Worm (Caenorhabditis elegans) whole organism, L1 larva: ENCODE measurements around the gene T16G12.13.

Experiments used
- C04F5.9 ChIP-seq: sonication (generic microtip); optimal IDR thresholded peaks from 2 replicates; lab custom pipeline; 2016; ENCODE audit warnings: missing genetic modification characterization, missing compliant biosample characterization
- C16A3.4 ChIP-seq: fragments of 150-350 bp; optimal IDR thresholded peaks from 2 replicates; lab custom pipeline; 2014; ENCODE audit warnings: missing biosample characterization, missing genetic modification characterization
- Y116A8C.19 ChIP-seq: sonication (generic microtip); optimal IDR thresholded peaks from 2 replicates; lab custom pipeline; 2016; ENCODE audit warnings: missing compliant biosample characterization, missing genetic modification characterization, borderline replicate concordance
- alr-1 ChIP-seq: fragments of 200-800 bp; sonication (Bioruptor generic); optimal IDR thresholded peaks from 2 replicates; lab custom pipeline; 2018; ENCODE audit warnings: borderline replicate concordance, mild to moderate bottlenecking, missing genetic modification characterization, missing compliant biosample characterization
- aly-2 ChIP-seq: fragments of 150-350 bp; optimal IDR thresholded peaks from 2 replicates; lab custom pipeline; 2014; ENCODE audit warnings: missing biosample characterization, missing genetic modification characterization
- ama-1 ChIP-seq: fragments of 150-350 bp; optimal IDR thresholded peaks from 2 replicates; lab custom pipeline; 2014
- blmp-1 ChIP-seq: fragments of 150-350 bp; optimal IDR thresholded peaks from 2 replicates; lab custom pipeline; 2014; ENCODE audit warnings: missing biosample characterization, missing genetic modification characterization
- ceh-8 ChIP-seq: fragments of 200-800 bp; sonication (Bioruptor generic); optimal IDR thresholded peaks from 2 replicates; lab custom pipeline; 2018; ENCODE audit warnings: mild to moderate bottlenecking, missing genetic modification characterization, moderate library complexity, missing compliant biosample characterization
- ceh-90 ChIP-seq: sonication (generic microtip); optimal IDR thresholded peaks from 2 replicates; lab custom pipeline; 2016; ENCODE audit warnings: missing genetic modification characterization, missing compliant biosample characterization
- ces-1 ChIP-seq: fragments of 150-350 bp; optimal IDR thresholded peaks from 2 replicates; lab custom pipeline; 2014; ENCODE audit warnings: missing biosample characterization, missing genetic modification reagents, missing genetic modification characterization
- dsc-1 ChIP-seq: sonication (generic microtip); optimal IDR thresholded peaks from 2 replicates; lab custom pipeline; 2016; ENCODE audit warnings: mild to moderate bottlenecking, missing genetic modification characterization, missing compliant biosample characterization
- efl-3 ChIP-seq: fragments of 200-800 bp; sonication (Bioruptor generic); optimal IDR thresholded peaks from 2 replicates; lab custom pipeline; 2018; ENCODE audit warnings: mild to moderate bottlenecking, missing genetic modification characterization, missing compliant biosample characterization
- egl-13 ChIP-seq: sonication (generic microtip); optimal IDR thresholded peaks from 2 replicates; lab custom pipeline; 2016; ENCODE audit warnings: missing genotype, missing genetic modification reagents, missing genetic modification characterization, missing compliant biosample characterization
- egl-27 ChIP-seq, 2 experiments: fragments of 150-350 bp in 1 of 2; sonication (generic microtip); optimal IDR thresholded peaks; 3 replicates each; lab custom pipeline; 2017 to 2018; ENCODE audit warnings: missing biosample characterization in 2 of 2, missing genetic modification characterization in 2 of 2, missing genetic modification reagents in 2 of 2
- fkh-10 ChIP-seq: sonication (generic microtip); optimal IDR thresholded peaks from 2 replicates; lab custom pipeline; 2017; ENCODE audit warnings: missing biosample characterization, missing genetic modification reagents, missing genetic modification characterization
- fkh-4 ChIP-seq: sonication (generic microtip); optimal IDR thresholded peaks from 2 replicates; lab custom pipeline; 2016; ENCODE audit warnings: missing compliant biosample characterization, missing genetic modification characterization, borderline replicate concordance
- fkh-8 ChIP-seq: sonication (generic microtip); optimal IDR thresholded peaks from 2 replicates; lab custom pipeline; 2016; ENCODE audit warnings: mild to moderate bottlenecking, missing genetic modification characterization, missing compliant biosample characterization
- hlh-17 ChIP-seq: fragments of 200-800 bp; sonication (Bioruptor generic); optimal IDR thresholded peaks from 2 replicates; lab custom pipeline; 2018; ENCODE audit warnings: missing genetic modification characterization, mild to moderate bottlenecking, missing compliant biosample characterization, moderate library complexity, borderline replicate concordance
- hlh-4 ChIP-seq: sonication (generic microtip); optimal IDR thresholded peaks from 2 replicates; lab custom pipeline; 2016; ENCODE audit warnings: mild to moderate bottlenecking, missing genetic modification characterization, missing compliant biosample characterization
- hpl-2 ChIP-seq: fragments of 150-350 bp; optimal IDR thresholded peaks from 2 replicates; lab custom pipeline; 2014; ENCODE audit warnings: missing biosample characterization, missing genetic modification reagents, missing genetic modification characterization
- irx-1 ChIP-seq: sonication (generic microtip); optimal IDR thresholded peaks from 2 replicates; lab custom pipeline; 2016; ENCODE audit warnings: missing genetic modification characterization, missing compliant biosample characterization
- lin-13 ChIP-seq: fragments of 150-350 bp; optimal IDR thresholded peaks from 2 replicates; lab custom pipeline; 2014; ENCODE audit warnings: missing biosample characterization, missing genetic modification reagents, missing genetic modification characterization
- lin-35 ChIP-seq, 2 experiments: fragments of 150-350 bp; optimal IDR thresholded peaks; 2 replicates each; lab custom pipeline; 2014; ENCODE audit warnings: missing biosample characterization in 2 of 2, missing genetic modification characterization in 2 of 2, missing genetic modification reagents in 2 of 2
- lir-3 ChIP-seq: sonication (generic microtip); optimal IDR thresholded peaks from 2 replicates; lab custom pipeline; 2016; ENCODE audit warnings: mild to moderate bottlenecking, missing genetic modification characterization, moderate library complexity, missing compliant biosample characterization; ENCODE audit not compliant: poor library complexity
- lsy-2 ChIP-seq, 2 experiments: fragments of 150-350 bp; optimal IDR thresholded peaks; 2 replicates each; lab custom pipeline; 2014; ENCODE audit warnings: missing biosample characterization in 2 of 2, missing genetic modification characterization in 2 of 2
- mef-2 ChIP-seq: fragments of 150-350 bp; optimal IDR thresholded peaks from 2 replicates; lab custom pipeline; 2014; ENCODE audit warnings: missing biosample characterization, missing genetic modification characterization
- nhr-11 ChIP-seq: fragments of 150-350 bp; optimal IDR thresholded peaks from 2 replicates; lab custom pipeline; 2014; ENCODE audit warnings: missing biosample characterization, missing genetic modification characterization
- nhr-12 ChIP-seq: sonication (generic microtip); optimal IDR thresholded peaks from 2 replicates; lab custom pipeline; 2017; ENCODE audit warnings: missing biosample characterization, missing genetic modification characterization
- nhr-237 ChIP-seq: fragments of 150-350 bp; optimal IDR thresholded peaks from 2 replicates; lab custom pipeline; 2014; ENCODE audit warnings: missing biosample characterization, missing genetic modification characterization
- nhr-47 ChIP-seq: sonication (generic microtip); optimal IDR thresholded peaks from 2 replicates; lab custom pipeline; 2016; ENCODE audit warnings: mild to moderate bottlenecking, missing genetic modification characterization, moderate library complexity, missing compliant biosample characterization
- nhr-76 ChIP-seq: sonication (generic microtip); optimal IDR thresholded peaks from 2 replicates; lab custom pipeline; 2017; ENCODE audit warnings: missing biosample characterization, missing genetic modification characterization
- nhr-77 ChIP-seq: fragments of 150-350 bp; optimal IDR thresholded peaks from 2 replicates; lab custom pipeline; 2014; ENCODE audit warnings: missing biosample characterization, missing genetic modification characterization
- nhr-84 ChIP-seq: sonication (generic microtip); optimal IDR thresholded peaks from 2 replicates; lab custom pipeline; 2017; ENCODE audit warnings: missing biosample characterization, missing genetic modification characterization
- nhr-85 ChIP-seq: sonication (generic microtip); peaks from one replicate; lab custom pipeline; 2016; ENCODE audit warnings: missing genetic modification characterization, inconsistent platforms, missing compliant biosample characterization
- pag-3 ChIP-seq: sonication (generic microtip); optimal IDR thresholded peaks from 2 replicates; lab custom pipeline; 2017; ENCODE audit warnings: missing genetic modification characterization, mild to moderate bottlenecking, missing compliant biosample characterization, antibody characterized with exemption, borderline replicate concordance; ENCODE audit not compliant: insufficient read depth
- pax-3 ChIP-seq: fragments of 200-800 bp; sonication (Bioruptor generic); optimal IDR thresholded peaks from 2 replicates; lab custom pipeline; 2018; ENCODE audit warnings: mild to moderate bottlenecking, missing genetic modification characterization, moderate library complexity, missing compliant biosample characterization
- pqm-1 ChIP-seq: sonication (generic microtip); optimal IDR thresholded peaks from 3 replicates; lab custom pipeline; 2017; ENCODE audit warnings: missing biosample characterization, missing genetic modification characterization
- rnt-1 ChIP-seq: sonication (generic microtip); optimal IDR thresholded peaks from 2 replicates; lab custom pipeline; 2016; ENCODE audit warnings: mild to moderate bottlenecking, missing genetic modification characterization, moderate library complexity, missing compliant biosample characterization
- skn-1 ChIP-seq: fragments of 150-350 bp; optimal IDR thresholded peaks from 2 replicates; lab custom pipeline; 2014; ENCODE audit warnings: missing biosample characterization, missing genetic modification characterization
- snpc-4 ChIP-seq: fragments of 150-350 bp; optimal IDR thresholded peaks from 2 replicates; lab custom pipeline; 2014; ENCODE audit warnings: missing biosample characterization, missing genetic modification characterization
- snu-23 ChIP-seq: sonication (generic microtip); optimal IDR thresholded peaks from 2 replicates; lab custom pipeline; 2016; ENCODE audit warnings: missing genetic modification characterization, missing compliant biosample characterization
- sup-37 ChIP-seq: fragments of 200-800 bp; sonication (Bioruptor generic); optimal IDR thresholded peaks from 2 replicates; lab custom pipeline; 2018; ENCODE audit warnings: mild to moderate bottlenecking, missing genetic modification characterization, missing compliant biosample characterization
- swsn-7 ChIP-seq: sonication (generic microtip); optimal IDR thresholded peaks from 2 replicates; lab custom pipeline; 2016; ENCODE audit warnings: missing genetic modification characterization, missing compliant biosample characterization
- tbx-2 ChIP-seq: sonication (generic microtip); optimal IDR thresholded peaks from 2 replicates; lab custom pipeline; 2016; ENCODE audit warnings: missing genetic modification characterization, missing compliant biosample characterization
- unc-30 ChIP-seq: sonication (generic microtip); optimal IDR thresholded peaks from 2 replicates; lab custom pipeline; 2017; ENCODE audit warnings: missing biosample characterization, missing genetic modification characterization
- unc-62 ChIP-seq: fragments of 150-350 bp; optimal IDR thresholded peaks from 2 replicates; lab custom pipeline; 2014; ENCODE audit warnings: missing biosample characterization, missing genetic modification reagents, missing genetic modification characterization
- unc-86 ChIP-seq: sonication (generic microtip); optimal IDR thresholded peaks from 2 replicates; lab custom pipeline; 2016; ENCODE audit warnings: missing genetic modification characterization, missing compliant biosample characterization
- unc-98 ChIP-seq: fragments of 200-800 bp; sonication (Bioruptor generic); IDR thresholded peaks from 2 replicates; pipeline ENCODE4 v1.3.6; 2022; ENCODE audit warnings: missing genetic modification characterization, missing compliant biosample characterization
- vab-15 ChIP-seq: sonication (generic microtip); optimal IDR thresholded peaks from 2 replicates; lab custom pipeline; 2017; ENCODE audit warnings: missing genotype, mild to moderate bottlenecking, missing genetic modification characterization, missing compliant biosample characterization
- zip-4 ChIP-seq: fragments of 200-800 bp; sonication (Bioruptor generic); optimal IDR thresholded peaks from 2 replicates; lab custom pipeline; 2018; ENCODE audit warnings: mild to moderate bottlenecking, missing genetic modification characterization, moderate library complexity, missing compliant biosample characterization
- ztf-11 ChIP-seq, 2 experiments: sonication (generic microtip); optimal IDR thresholded peaks; 2 replicates each; lab custom pipeline; 2016 to 2017; ENCODE audit warnings: missing genetic modification characterization in 2 of 2, missing biosample characterization in 1 of 2, missing compliant biosample characterization in 1 of 2

Gene T16G12.13

DNA sequence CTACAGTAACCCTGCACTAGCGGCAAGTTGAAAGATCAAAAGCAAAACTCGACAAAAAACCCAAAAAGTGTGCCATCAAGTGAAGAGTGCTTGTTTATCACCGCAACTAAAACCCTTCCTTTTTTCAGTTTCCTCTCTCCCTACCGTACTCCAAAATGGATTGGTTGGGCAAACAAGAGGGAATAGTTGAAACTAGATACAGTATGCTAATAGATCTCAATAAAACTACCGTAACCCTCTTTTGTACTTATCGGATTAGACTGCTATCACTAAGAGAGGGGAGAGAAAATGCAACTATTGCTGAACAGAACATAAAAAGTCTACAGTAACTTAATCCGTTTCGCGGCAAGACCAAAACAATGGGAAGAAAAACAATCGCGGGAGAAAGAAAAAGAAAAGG lies 34.7 kb downstream of the T16G12.13 start:
- TF ChIP-seq lsy-2 (tag; optimal IDR thresholded peaks at IDR 0.05; lab: Kevin White, UChicago) (peak in 1 of 2 experiments; percentile 49), aly-2 (tag; lab: Kevin White, UChicago) (no peak), tbx-2 (tag; lab: Kevin White, UChicago) (no peak), zip-4 (GFP tag; lab: Kevin White, UChicago) (no peak), blmp-1 (tag; lab: Kevin White, UChicago) (peak; percentile 8), rnt-1 (tag; lab: Kevin White, UChicago) (no peak), ceh-90 (tag; lab: Kevin White, UChicago) (no peak), dsc-1 (tag; lab: Kevin White, UChicago) (no peak), nhr-237 (tag; lab: Kevin White, UChicago) (no peak), lin-35 (GFP tag; optimal IDR thresholded peaks at IDR 0.05; lab: Kevin White, UChicago) (peak in 1 of 2 experiments; percentile 6), alr-1 (no peak)

DNA sequence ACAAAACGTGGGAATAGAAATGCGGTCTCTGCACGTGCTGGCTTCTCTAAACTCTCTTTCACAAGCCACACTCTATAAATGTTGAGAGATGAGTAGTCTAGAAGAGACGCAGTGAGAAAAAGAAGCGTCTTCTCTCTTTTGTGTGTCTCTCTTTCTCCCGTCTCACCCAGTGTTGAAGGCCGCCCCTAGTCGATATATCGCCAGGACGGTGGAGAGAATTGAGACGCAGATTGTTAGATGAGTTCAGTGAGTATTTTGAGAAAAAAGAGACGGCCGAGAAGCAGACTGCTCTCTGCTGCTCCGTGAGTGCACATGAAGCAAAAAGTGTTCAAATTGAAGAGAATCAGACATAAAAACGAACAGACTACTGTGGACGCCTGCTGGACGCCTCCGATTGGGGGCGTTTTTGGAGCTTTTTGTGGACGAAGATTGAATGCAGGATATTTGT lies 35.9 kb downstream of the T16G12.13 start:
- TF ChIP-seq nhr-47 (peak; percentile 94), snpc-4 (peak; percentile 77), ces-1 (GFP tag; lab: Kevin White, UChicago) (no peak), swsn-7 (peak; percentile 93), C16A3.4 (no peak), snu-23 (GFP tag; lab: Kevin White, UChicago) (peak; percentile 95), nhr-11 (peak; percentile 87), egl-27 (tag; optimal IDR thresholded peaks at IDR 0.05; lab: Kevin White, UChicago) (peak; percentile 65 to 85), hpl-2 (no peak), vab-15 (tag; lab: Kevin White, UChicago) (no peak), hlh-17 (GFP tag; lab: Kevin White, UChicago) (no peak), mef-2 (tag; lab: Kevin White, UChicago) (peak; percentile 79), sup-37 (GFP tag; lab: Kevin White, UChicago) (no peak), aly-2 (tag; lab: Kevin White, UChicago) (peak; percentile 78), unc-98 (no peak; the same call in 1 of the 2 replicates), fkh-8 (peak; percentile 91), ceh-8 (peak; percentile 86), pax-3 (peak; percentile 53), pqm-1 (no peak), ama-1 (peak; percentile 53), fkh-10 (GFP tag; lab: Kevin White, UChicago) (peak; percentile 64), alr-1 (no peak), Y116A8C.19 (tag; lab: Kevin White, UChicago) (no peak), nhr-84 (tag; lab: Kevin White, UChicago) (no peak), unc-30 (tag; lab: Kevin White, UChicago) (no peak), hlh-4 (no peak), pag-3 (tag; lab: Kevin White, UChicago) (no peak), efl-3 (GFP tag; lab: Kevin White, UChicago) (no peak), lin-13 (GFP tag; lab: Kevin White, UChicago) (peak; percentile 85), lsy-2 (tag; optimal IDR thresholded peaks at IDR 0.05; lab: Kevin White, UChicago) (peak; percentile 90 to 94), C04F5.9 (tag; lab: Kevin White, UChicago) (no peak), unc-86 (tag; lab: Kevin White, UChicago) (peak; percentile 94), ztf-11 (tag; optimal IDR thresholded peaks at IDR 0.05; lab: Kevin White, UChicago) (peak in 1 of 2 experiments; percentile 54), lir-3 (tag; lab: Kevin White, UChicago) (peak; percentile 80), nhr-85 (tag; lab: Kevin White, UChicago) (peak; percentile 93), egl-13 (tag; lab: Kevin White, UChicago) (peak; percentile 76), nhr-77 (tag; lab: Kevin White, UChicago) (peak; percentile 90), fkh-4 (tag; lab: Kevin White, UChicago) (peak; percentile 52), nhr-76 (tag; lab: Kevin White, UChicago) (no peak), skn-1 (tag; lab: Kevin White, UChicago) (peak; percentile 57), unc-62 (no peak), nhr-12 (tag; lab: Kevin White, UChicago) (no peak), irx-1 (tag; lab: Kevin White, UChicago) (peak; percentile 79)
